Fruit fly (Drosophila melanogaster) whole organism, embryonic: Measurements from ENCODE around the gene CG6023.

Experiments used
- Ada2b ChIP-seq: fragments of 200-800 bp; sonication (Bioruptor generic); IDR thresholded peaks from 2 replicates; pipeline ENCODE4 v1.3.6; 2022; ENCODE audit warnings: missing biosample characterization, missing genetic modification characterization
- Adf1 ChIP-seq: fragments of 200-800 bp; sonication (Bioruptor generic); IDR thresholded peaks from 2 replicates; pipeline ENCODE4 v1.3.6; 2022; ENCODE audit warnings: missing biosample characterization, missing genetic modification characterization
- Bteb2 ChIP-seq: fragments of 200-800 bp; sonication (Bioruptor generic); optimal IDR thresholded peaks from 2 replicates; lab custom pipeline; 2016; ENCODE audit warnings: missing biosample characterization, missing genetic modification characterization
- C15 ChIP-seq: fragments of 200-800 bp; sonication (Bioruptor generic); IDR thresholded peaks from 3 replicates; pipeline ENCODE4 v1.3.6; 2022; ENCODE audit warnings: missing biosample characterization, missing genetic modification characterization
- CG10979 ChIP-seq: fragments of 200-800 bp; sonication (Bioruptor generic); optimal IDR thresholded peaks from 2 replicates; lab custom pipeline; 2018; ENCODE audit warnings: missing biosample characterization, mild to moderate bottlenecking, missing genetic modification characterization, moderate library complexity
- CG11085 ChIP-seq: fragments of 200-800 bp; sonication (Bioruptor generic); IDR thresholded peaks from 2 replicates; pipeline ENCODE4 v1.3.6; 2022; ENCODE audit warnings: missing biosample characterization, missing genetic modification characterization
- CG12769 ChIP-seq: fragments of 200-800 bp; sonication (Bioruptor generic); optimal IDR thresholded peaks from 2 replicates; lab custom pipeline; 2019; ENCODE audit warnings: missing biosample characterization, mild to moderate bottlenecking, missing genetic modification characterization, moderate library complexity
- CG14965 ChIP-seq: fragments of 200-800 bp; sonication (Bioruptor generic); optimal IDR thresholded peaks from 2 replicates; lab custom pipeline; 2016; ENCODE audit warnings: missing biosample characterization, missing genetic modification characterization, borderline replicate concordance
- CG1603 ChIP-seq: fragments of 200-800 bp; sonication (Bioruptor generic); optimal IDR thresholded peaks from 2 replicates; lab custom pipeline; 2019; ENCODE audit warnings: missing biosample characterization, mild to moderate bottlenecking, missing genetic modification characterization, moderate library complexity
- CG17568 ChIP-seq: fragments of 200-800 bp; sonication (Bioruptor generic); optimal IDR thresholded peaks from 2 replicates; lab custom pipeline; 2018; ENCODE audit warnings: missing biosample characterization, mild to moderate bottlenecking, missing genetic modification characterization, moderate library complexity
- CG1832 ChIP-seq: fragments of 200-800 bp; sonication (Bioruptor generic); optimal IDR thresholded peaks from 2 replicates; lab custom pipeline; 2017; ENCODE audit warnings: missing biosample characterization, mild to moderate bottlenecking, missing genetic modification characterization, inconsistent platforms
- CG2712 ChIP-seq: fragments of 200-800 bp; optimal IDR thresholded peaks from 3 replicates; lab custom pipeline; 2019; ENCODE audit warnings: missing biosample characterization, mild to moderate bottlenecking, missing genetic modification characterization, moderate library complexity
- CG2889 ChIP-seq: fragments of 200-800 bp; sonication (Bioruptor generic); IDR thresholded peaks from 3 replicates; pipeline ENCODE4 v1.3.6; 2022; ENCODE audit warnings: missing biosample characterization, missing genetic modification characterization
- CG31224 ChIP-seq: fragments of 200-800 bp; sonication (Bioruptor generic); IDR thresholded peaks from 2 replicates; pipeline ENCODE4 v1.3.6; 2022; ENCODE audit warnings: missing biosample characterization, missing genetic modification characterization
- CG33213 ChIP-seq: fragments of 200-800 bp; sonication (Bioruptor generic); optimal IDR thresholded peaks from 3 replicates; lab custom pipeline; 2016; ENCODE audit warnings: missing biosample characterization, missing genetic modification characterization
- CG33557 ChIP-seq: fragments of 200-800 bp; sonication (Bioruptor generic); optimal IDR thresholded peaks from 2 replicates; lab custom pipeline; 2019; ENCODE audit warnings: missing biosample characterization, mild to moderate bottlenecking, missing genetic modification characterization, moderate library complexity
- CG34224 ChIP-seq: fragments of 200-800 bp; sonication (Bioruptor generic); IDR thresholded peaks from 3 replicates; pipeline ENCODE4 v1.3.6; 2022; ENCODE audit warnings: missing biosample characterization, missing genetic modification characterization; ENCODE audit not compliant: partially characterized antibody
- CG3995 ChIP-seq: fragments of 200-800 bp; sonication (Bioruptor generic); optimal IDR thresholded peaks from 3 replicates; lab custom pipeline; 2016; ENCODE audit warnings: missing biosample characterization, missing genetic modification characterization
- CG4404 ChIP-seq: fragments of 200-800 bp; sonication (Bioruptor generic); IDR thresholded peaks from 2 replicates; pipeline ENCODE4 v1.3.6; 2022; ENCODE audit warnings: missing biosample characterization, missing genetic modification characterization
- CG4707 ChIP-seq: fragments of 200-800 bp; sonication (Bioruptor generic); optimal IDR thresholded peaks from 2 replicates; lab custom pipeline; 2018; ENCODE audit warnings: missing biosample characterization, mild to moderate bottlenecking, missing genetic modification characterization, moderate library complexity
- CG6654 ChIP-seq: fragments of 200-800 bp; sonication (Bioruptor generic); optimal IDR thresholded peaks from 2 replicates; lab custom pipeline; 2017; ENCODE audit warnings: missing biosample characterization, mild to moderate bottlenecking, missing genetic modification characterization
- CG6791 ChIP-seq: fragments of 200-800 bp; sonication (Bioruptor generic); IDR thresholded peaks from 3 replicates; pipeline ENCODE4 v1.3.6; 2022; ENCODE audit warnings: missing biosample characterization, missing genetic modification characterization; ENCODE audit not compliant: partially characterized antibody
- CG9609 ChIP-seq: fragments of 200-800 bp; sonication (Bioruptor generic); optimal IDR thresholded peaks from 3 replicates; lab custom pipeline; 2016; ENCODE audit warnings: missing biosample characterization, missing genetic modification characterization
- Chrac-16 ChIP-seq: fragments of 200-800 bp; sonication (Bioruptor generic); optimal IDR thresholded peaks from 3 replicates; lab custom pipeline; 2016; ENCODE audit warnings: missing biosample characterization, missing genetic modification characterization
- Dbx ChIP-seq: fragments of 200-800 bp; sonication (Bioruptor generic); IDR thresholded peaks from 3 replicates; pipeline ENCODE4 v1.3.6; 2022; ENCODE audit warnings: missing biosample characterization, missing genetic modification characterization
- Dip3 ChIP-seq: fragments of 200-800 bp; sonication (Bioruptor generic); optimal IDR thresholded peaks from 3 replicates; lab custom pipeline; 2016; ENCODE audit warnings: missing biosample characterization, missing genetic modification characterization
- Doc2 ChIP-seq: fragments of 200-800 bp; sonication (Bioruptor generic); IDR thresholded peaks from 2 replicates; pipeline ENCODE4 v1.3.6; 2022; ENCODE audit warnings: missing biosample characterization, missing genetic modification characterization
- Dref ChIP-seq: fragments of 200-800 bp; sonication (Bioruptor generic); IDR thresholded peaks from 2 replicates; pipeline ENCODE4 v1.3.6; 2022; ENCODE audit warnings: missing biosample characterization, missing genetic modification characterization
- Ets65A ChIP-seq: fragments of 200-800 bp; sonication (Bioruptor generic); peaks from one replicate; lab custom pipeline; 2016; ENCODE audit warnings: missing biosample characterization, missing genetic modification characterization
- GATAe ChIP-seq: fragments of 200-800 bp; sonication (Bioruptor generic); conservative IDR thresholded peaks from 2 replicates; pipeline ENCODE4 v1.3.6; 2022; ENCODE audit warnings: missing biosample characterization, missing genetic modification characterization
- HLH3B ChIP-seq: fragments of 200-800 bp; sonication (Bioruptor generic); IDR thresholded peaks from 2 replicates; pipeline ENCODE4 v1.3.6; 2022; ENCODE audit warnings: missing biosample characterization, missing genetic modification characterization
- HLH4C ChIP-seq: fragments of 200-800 bp; sonication (Bioruptor generic); IDR thresholded peaks from 3 replicates; pipeline ENCODE4 v1.3.6; 2022; ENCODE audit warnings: missing biosample characterization, missing genetic modification characterization; ENCODE audit not compliant: partially characterized antibody
- Lhr ChIP-seq: fragments of 200-800 bp; sonication (Bioruptor generic); optimal IDR thresholded peaks from 3 replicates; lab custom pipeline; 2017; ENCODE audit warnings: mild to moderate bottlenecking, missing biosample characterization, missing genetic modification reagents, missing genetic modification characterization
- Oaz ChIP-seq: fragments of 200-800 bp; sonication (Bioruptor generic); IDR thresholded peaks from 2 replicates; pipeline ENCODE4 v1.3.6; 2022; ENCODE audit warnings: missing biosample characterization, missing genetic modification characterization
- YL-1 ChIP-seq: fragments of 200-800 bp; sonication (Bioruptor generic); optimal IDR thresholded peaks from 3 replicates; lab custom pipeline; 2017; ENCODE audit warnings: missing biosample characterization, mild to moderate bottlenecking, missing genetic modification characterization
- bigmax ChIP-seq: fragments of 200-800 bp; sonication (Bioruptor generic); optimal IDR thresholded peaks from 2 replicates; lab custom pipeline; 2018; ENCODE audit warnings: missing biosample characterization, mild to moderate bottlenecking, missing genetic modification characterization
- emc ChIP-seq: fragments of 200-800 bp; sonication (Bioruptor generic); optimal IDR thresholded peaks from 2 replicates; lab custom pipeline; 2016; ENCODE audit warnings: missing biosample characterization, missing genetic modification characterization
- fru ChIP-seq: fragments of >200 bp; optimal IDR thresholded peaks from 2 replicates; lab custom pipeline; 2017
- gcm ChIP-seq: fragments of 200-800 bp; sonication (Bioruptor generic); optimal IDR thresholded peaks from 2 replicates; lab custom pipeline; 2019; ENCODE audit warnings: missing biosample characterization, mild to moderate bottlenecking, missing genetic modification characterization, moderate library complexity
- gfzf ChIP-seq: fragments of 200-800 bp; sonication (Bioruptor generic); optimal IDR thresholded peaks from 2 replicates; lab custom pipeline; 2016; ENCODE audit warnings: missing biosample characterization, mild to moderate bottlenecking, missing genetic modification characterization, moderate library complexity
- insv ChIP-seq, 2 experiments: fragments of 200-800 bp; sonication (Bioruptor generic); optimal IDR thresholded peaks; 3 replicates each; lab custom pipeline; 2016 to 2018; ENCODE audit warnings: missing biosample characterization in 2 of 2, missing genetic modification characterization in 2 of 2
- knrl ChIP-seq: fragments of 200-800 bp; sonication (Bioruptor generic); IDR thresholded peaks from 3 replicates; pipeline ENCODE4 v1.3.6; 2022; ENCODE audit warnings: missing biosample characterization, missing genetic modification characterization; ENCODE audit not compliant: partially characterized antibody
- p53 ChIP-seq: fragments of 200-800 bp; sonication (Bioruptor generic); optimal IDR thresholded peaks from 2 replicates; lab custom pipeline; 2016; ENCODE audit warnings: missing biosample characterization, missing genetic modification characterization
- ranshi ChIP-seq: fragments of 200-800 bp; sonication (Bioruptor generic); IDR thresholded peaks from 2 replicates; pipeline ENCODE4 v1.3.6; 2022; ENCODE audit warnings: missing biosample characterization, missing genetic modification characterization
- sens-2 ChIP-seq: fragments of 200-800 bp; sonication (Bioruptor generic); IDR thresholded peaks from 2 replicates; pipeline ENCODE4 v1.3.6; 2022; ENCODE audit warnings: missing biosample characterization, missing genetic modification characterization
- seq ChIP-seq: fragments of 200-800 bp; sonication (Bioruptor generic); IDR thresholded peaks from 2 replicates; pipeline ENCODE4 v1.3.6; 2022; ENCODE audit warnings: missing biosample characterization, missing genetic modification characterization
- sisA ChIP-seq: fragments of 200-800 bp; sonication (Bioruptor generic); IDR thresholded peaks from 2 replicates; pipeline ENCODE4 v1.3.6; 2022; ENCODE audit warnings: missing biosample characterization, missing genetic modification characterization
- so ChIP-seq: fragments of 200-800 bp; sonication (Bioruptor generic); IDR thresholded peaks from 3 replicates; pipeline ENCODE4 v1.3.6; 2022; ENCODE audit warnings: missing biosample characterization, missing genetic modification characterization
- stc ChIP-seq: fragments of 200-800 bp; sonication (Bioruptor generic); IDR thresholded peaks from 2 replicates; pipeline ENCODE4 v1.3.6; 2022; ENCODE audit warnings: missing biosample characterization, missing genetic modification characterization
- tx ChIP-seq: fragments of 200-800 bp; sonication (Bioruptor generic); optimal IDR thresholded peaks from 2 replicates; lab custom pipeline; 2016; ENCODE audit warnings: missing biosample characterization, missing genetic modification characterization
- wor ChIP-seq: fragments of 200-800 bp; sonication (Bioruptor generic); IDR thresholded peaks from 2 replicates; pipeline ENCODE4 v1.3.6; 2022; ENCODE audit warnings: missing biosample characterization, missing genetic modification characterization

The CG6023 gene

DNA sequence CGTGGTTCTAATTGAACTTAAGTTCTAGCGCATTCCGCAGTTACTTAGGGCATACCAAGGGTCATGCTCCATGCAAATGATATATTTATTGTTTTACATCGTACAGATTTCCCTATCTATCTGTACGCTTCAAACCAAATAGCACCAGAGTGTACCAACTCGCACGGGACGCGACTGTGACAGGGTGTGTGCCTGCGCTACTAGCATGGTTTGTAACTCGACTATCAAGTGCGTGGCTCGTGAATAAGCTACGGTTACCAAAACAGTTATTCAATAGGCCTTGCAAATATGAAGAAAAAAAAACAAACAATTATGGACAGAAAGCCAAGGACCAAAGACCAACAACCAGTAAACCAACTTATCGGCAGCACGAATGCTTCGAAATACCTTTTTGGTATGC lies 365 bp upstream of the CG6023 start (continued):
- TF ChIP-seq gcm (GFP tag; lab: Kevin White, UChicago) (no peak), Lhr (GFP tag; lab: Kevin White, UChicago) (no peak), CG9609 (GFP tag; lab: Kevin White, UChicago) (no peak), CG2889 (no peak), Dref (no peak), CG33557 (GFP tag; lab: Kevin White, UChicago) (no peak), YL-1 (GFP tag; lab: Kevin White, UChicago) (no peak), seq (no peak), CG4707 (GFP tag; lab: Kevin White, UChicago) (no peak)

DNA sequence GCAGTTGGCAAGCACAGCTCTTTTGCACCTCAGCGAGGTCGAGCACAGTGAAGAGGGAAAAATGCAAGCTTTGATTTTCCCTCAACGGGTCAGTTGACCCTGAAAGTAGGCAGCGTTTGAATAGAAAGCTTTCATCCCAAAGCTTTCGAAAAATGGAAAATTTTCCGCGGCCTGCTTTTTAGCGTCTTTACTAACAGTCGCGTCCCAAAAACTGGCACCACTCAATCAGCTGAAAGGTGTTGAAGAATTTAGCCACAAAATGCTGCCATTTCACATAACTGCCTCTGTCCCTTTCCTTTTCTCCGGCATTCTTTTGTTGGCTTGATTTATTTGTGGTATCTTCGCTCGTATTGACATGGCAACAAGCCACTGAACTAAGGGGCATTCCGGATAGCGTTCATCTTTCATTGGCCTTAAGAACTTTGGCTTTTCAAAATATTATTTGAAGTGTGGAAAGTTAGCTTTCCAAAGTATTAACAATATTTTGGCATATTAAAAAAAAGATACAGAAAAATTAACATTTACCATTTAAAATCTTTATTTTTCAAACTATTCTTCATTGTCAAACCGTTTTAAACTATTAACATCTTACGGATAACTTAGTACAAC lies 977 bp downstream of the CG6023 start:
- TF ChIP-seq Doc2 (GFP tag; lab: Robert Waterston, UW) (no peak), CG31224 (GFP tag; lab: Robert Waterston, UW) (no peak), CG10979 (tag; lab: Kevin White, UChicago) (no peak), gfzf (no peak), Ets65A (GFP tag; lab: Kevin White, UChicago) (peak; percentile 86), Chrac-16 (GFP tag; lab: Kevin White, UChicago) (no peak), Oaz (GFP tag; lab: Robert Waterston, UW) (no peak), CG11085 (no peak), GATAe (GFP tag; lab: Robert Waterston, UW) (no peak), CG6791 (GFP tag; lab: Robert Waterston, UW) (no peak), CG12769 (peak; percentile 48), CG1832 (GFP tag; lab: Kevin White, UChicago) (no peak), stc (GFP tag; lab: Robert Waterston, UW) (no peak), bigmax (GFP tag; lab: Kevin White, UChicago) (no peak), CG3995 (GFP tag; lab: Kevin White, UChicago) (no peak), insv (GFP tag; optimal IDR thresholded peaks at IDR 0.05; lab: Kevin White, UChicago) (no peak), CG34224 (no peak), CG1603 (tag; lab: Kevin White, UChicago) (no peak), CG33213 (GFP tag; lab: Kevin White, UChicago) (no peak), knrl (no peak), HLH3B (GFP tag; lab: Robert Waterston, UW) (0 out of 2 replicates have a peak, but pooled peaks have one; percentile 10), sens-2 (GFP tag; lab: Robert Waterston, UW) (no peak), HLH4C (GFP tag; lab: Robert Waterston, UW) (no peak), Dip3 (GFP tag; lab: Kevin White, UChicago) (no peak), Ada2b (no peak), CG2712 (tag; lab: Kevin White, UChicago) (no peak), Dbx (GFP tag; lab: Robert Waterston, UW) (no peak), CG4404 (GFP tag; lab: Robert Waterston, UW) (no peak), Bteb2 (no peak), ranshi (no peak), emc (GFP tag; lab: Kevin White, UChicago) (no peak), CG6654 (no peak), p53 (GFP tag; lab: Kevin White, UChicago) (no peak), wor (GFP tag; lab: Robert Waterston, UW) (no peak), sisA (GFP tag; lab: Robert Waterston, UW) (no peak), CG17568 (no peak), fru (lab: Kevin White, UChicago) (no peak), tx (GFP tag; lab: Kevin White, UChicago) (no peak), CG14965 (GFP tag; lab: Kevin White, UChicago) (no peak), C15 (no peak), so (GFP tag; lab: Robert Waterston, UW) (no peak), Adf1 (GFP tag; lab: Robert Waterston, UW) (no peak)
